Fruit fly (Drosophila melanogaster) Kc167 (cell line): ENCODE measurements around the gene Ets97D.

Source experiments
- h ChIP-seq: fragments of >200 bp; optimal IDR thresholded peaks from 3 replicates; lab custom pipeline; 2018; ENCODE audit warnings: missing external identifiers
- psq ChIP-seq: fragments of >200 bp; optimal IDR thresholded peaks from 2 replicates; lab custom pipeline; 2017; ENCODE audit warnings: missing external identifiers

DNA sequence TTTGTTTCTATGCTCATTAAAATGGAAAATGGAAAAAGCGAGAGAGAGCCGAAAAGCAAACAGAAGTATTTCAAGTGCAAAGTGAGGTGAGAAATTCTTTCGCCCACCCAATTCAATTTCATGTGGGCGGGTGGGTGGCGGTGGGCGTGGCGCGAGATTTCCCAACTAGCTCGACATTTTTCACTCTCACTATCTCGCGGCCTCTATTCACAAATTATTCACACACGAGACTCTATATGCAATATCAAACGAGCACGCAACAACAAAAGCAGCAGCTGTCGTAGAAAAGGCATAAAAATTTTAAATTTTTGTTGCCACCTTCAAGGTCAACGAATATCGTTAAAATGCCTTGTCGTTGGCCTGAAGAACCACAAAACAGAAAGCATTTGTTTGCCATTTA, 6.2 kb upstream of the Ets97D start:
- TF ChIP-seq psq: no peak
- TF ChIP-seq h: no peak
